Worm (Caenorhabditis elegans): ENCODE measurements around the gene nhr-180.

Gene nhr-180

DNA sequence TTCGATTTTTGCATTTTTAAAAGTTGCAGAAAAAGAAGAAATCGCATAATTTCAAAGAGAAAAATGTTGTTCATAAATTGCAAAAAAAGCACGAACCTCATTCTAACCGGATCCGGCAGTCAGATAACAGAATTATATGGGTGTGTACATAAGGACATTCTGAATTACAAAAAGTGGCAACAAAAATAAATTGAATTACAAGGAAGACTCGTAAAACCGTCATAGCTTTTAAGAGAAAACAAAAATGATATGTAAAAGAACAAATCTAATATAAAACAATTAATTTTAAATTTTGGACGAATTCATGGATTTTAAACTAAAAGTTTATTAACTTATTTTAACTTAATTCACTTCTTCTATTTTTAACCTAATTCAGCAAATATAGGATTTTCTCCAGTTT lies 7.1 kb downstream of the nhr-180 start, which contains the start of gene F31F4.17:
Gene F31F4.17 (minus strand): TSS at position 101 of the 400 bp plus-strand sequence.
- TF ChIP-seq ceh-82 (tag; optimal IDR thresholded peaks at IDR 0.05) (no peak), ceh-9 (tag; optimal IDR thresholded peaks at IDR 0.05) (no peak), skn-1 (tag; optimal IDR thresholded peaks at IDR 0.05) (no peak), ama-1 (optimal IDR thresholded peaks at IDR 0.05) (no peak), nfya-1 (tag; optimal IDR thresholded peaks at IDR 0.05; ENCODE audit: insufficient read depth) (no peak), egl-27 (tag; optimal IDR thresholded peaks at IDR 0.05) (no peak), mdl-1 (tag; optimal IDR thresholded peaks at IDR 0.05) (no peak), ztf-11 (tag; optimal IDR thresholded peaks at IDR 0.05) (no peak)

DNA sequence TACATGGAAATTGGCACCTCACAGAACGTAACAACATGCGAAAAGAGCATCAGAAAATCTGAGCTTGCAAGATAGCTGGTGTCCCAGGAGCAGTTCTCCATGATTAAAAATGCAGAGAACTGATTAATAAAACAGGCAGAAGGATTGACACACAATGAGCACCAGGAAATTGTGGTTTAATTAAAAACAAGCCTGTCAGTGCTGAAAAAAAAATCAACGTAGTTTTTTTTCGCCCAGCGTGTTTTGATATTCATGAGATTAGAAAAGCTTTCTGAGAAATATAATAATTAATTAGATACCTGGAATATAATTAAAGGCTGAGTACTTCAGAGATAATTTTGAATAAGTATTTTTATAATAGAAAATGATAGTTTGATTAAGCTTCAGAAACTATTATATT lies 9.6 kb downstream of the nhr-180 start, which contains the start of gene srh-246:
Gene srh-246 (minus strand): TSS at position 101 of the 400 bp plus-strand sequence.
- TF ChIP-seq ztf-11 (tag; optimal IDR thresholded peaks at IDR 0.05) (no peak), pqm-1 (tag; optimal IDR thresholded peaks at IDR 0.05) (no peak)

DNA sequence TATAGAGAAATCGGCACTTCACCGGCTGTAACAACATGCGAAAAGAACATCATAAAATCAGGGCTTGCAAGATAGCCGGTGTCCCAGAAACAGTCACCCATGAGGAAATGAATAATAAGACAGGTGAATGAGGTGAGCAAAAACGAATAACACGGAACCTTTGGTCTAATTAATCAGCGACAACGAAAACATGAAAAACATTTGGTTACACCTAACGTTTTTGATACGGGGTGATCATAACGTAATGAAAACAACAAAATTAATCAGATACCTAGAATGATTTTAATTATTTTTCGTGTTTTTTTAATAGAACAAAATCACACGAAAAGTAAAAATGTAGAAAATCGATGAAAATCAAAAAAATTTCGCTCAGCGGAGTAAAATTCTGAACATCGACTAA lies 11.5 kb downstream of the nhr-180 start, which contains the start of gene srh-245:
Gene srh-245 (minus strand): TSS at position 101 of the 400 bp plus-strand sequence.
- TF ChIP-seq sea-2 (GFP tag; optimal IDR thresholded peaks at IDR 0.05) (no peak), nfya-1 (tag; optimal IDR thresholded peaks at IDR 0.05; ENCODE audit: insufficient read depth) (no peak), elt-2 (tag; optimal IDR thresholded peaks at IDR 0.05) (no peak), nhr-67 (tag; optimal IDR thresholded peaks at IDR 0.05) (no peak)

DNA sequence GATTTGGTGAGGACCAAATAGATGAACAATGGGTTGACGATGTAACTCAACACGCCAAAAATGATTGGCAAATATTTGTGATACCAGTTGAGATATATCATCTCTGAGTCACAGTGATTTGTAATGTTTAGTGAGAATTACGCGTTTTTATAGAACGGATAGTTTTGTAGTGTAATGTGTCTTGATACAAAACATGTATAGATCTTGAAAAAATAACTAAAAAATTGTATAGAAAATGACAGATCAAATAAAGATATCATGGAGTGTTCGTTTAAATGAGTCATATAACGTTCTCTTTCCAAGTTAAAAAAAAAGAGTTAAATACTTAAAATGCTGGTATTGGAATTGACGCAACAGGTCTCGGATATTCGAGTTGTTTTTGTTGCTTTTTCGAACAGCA lies 12.9 kb downstream of the nhr-180 start, which contains the start of gene srj-6:
Gene srj-6 (minus strand): TSS at position 101 of the 400 bp plus-strand sequence.
- TF ChIP-seq egl-27 (tag; optimal IDR thresholded peaks at IDR 0.05): no peak
- no peak for TF ChIP-seq nhr-76 (tag; optimal IDR thresholded peaks at IDR 0.05)
- no peak for TF ChIP-seq tbx-2 (tag; optimal IDR thresholded peaks at IDR 0.05)
- no peak for TF ChIP-seq jun-1 (tag; optimal IDR thresholded peaks at IDR 0.05)

DNA sequence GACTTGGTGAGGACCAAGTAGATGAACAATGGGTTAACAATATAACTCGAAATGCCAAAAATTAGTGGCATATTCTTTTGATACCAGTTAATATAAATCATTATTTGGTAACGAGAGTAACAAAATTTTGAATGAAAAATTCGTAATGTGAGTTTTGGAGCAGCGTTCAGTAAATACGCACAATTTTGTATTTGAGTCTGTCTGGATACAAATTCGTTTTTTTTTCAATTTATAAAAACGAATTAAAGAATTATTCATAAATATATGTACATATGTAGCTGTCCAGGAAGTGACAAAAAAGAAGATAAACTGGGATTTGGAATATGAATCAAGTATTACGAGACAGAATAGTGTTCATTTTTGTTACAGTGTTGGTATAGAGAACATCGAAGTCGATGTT lies 14.4 kb downstream of the nhr-180 start, which contains the start of gene srj-5:
Gene srj-5 (minus strand): TSS at position 101 of the 400 bp plus-strand sequence.
- TF ChIP-seq nhr-237 (tag; optimal IDR thresholded peaks at IDR 0.05) (no peak), daf-12 (tag; optimal IDR thresholded peaks at IDR 0.05) (no peak), nfya-1 (tag; optimal IDR thresholded peaks at IDR 0.05; ENCODE audit: insufficient read depth) (no peak), egl-27 (tag; optimal IDR thresholded peaks at IDR 0.05) (no peak), jun-1 (tag; optimal IDR thresholded peaks at IDR 0.05) (no peak), ZK546.5 (tag; optimal IDR thresholded peaks at IDR 0.05) (no peak), egl-5 (tag; optimal IDR thresholded peaks at IDR 0.05) (no peak), skn-1 (tag; optimal IDR thresholded peaks at IDR 0.05) (no peak), eor-1 (tag; optimal IDR thresholded peaks at IDR 0.05) (no peak), unc-62 (GFP tag; optimal IDR thresholded peaks at IDR 0.05) (no peak), lsy-12 (tag; optimal IDR thresholded peaks at IDR 0.05) (no peak), elt-2 (tag; optimal IDR thresholded peaks at IDR 0.05) (no peak), ceh-28 (tag; optimal IDR thresholded peaks at IDR 0.05) (no peak), lin-15B (tag; optimal IDR thresholded peaks at IDR 0.05) (no peak), nhr-25 (tag; optimal IDR thresholded peaks at IDR 0.05) (no peak), R02D3.7 (tag; optimal IDR thresholded peaks at IDR 0.05) (no peak), pqm-1 (tag; optimal IDR thresholded peaks at IDR 0.05) (no peak), nhr-11 (tag; optimal IDR thresholded peaks at IDR 0.05) (no peak), elt-1 (tag; optimal IDR thresholded peaks at IDR 0.05) (no peak)

DNA sequence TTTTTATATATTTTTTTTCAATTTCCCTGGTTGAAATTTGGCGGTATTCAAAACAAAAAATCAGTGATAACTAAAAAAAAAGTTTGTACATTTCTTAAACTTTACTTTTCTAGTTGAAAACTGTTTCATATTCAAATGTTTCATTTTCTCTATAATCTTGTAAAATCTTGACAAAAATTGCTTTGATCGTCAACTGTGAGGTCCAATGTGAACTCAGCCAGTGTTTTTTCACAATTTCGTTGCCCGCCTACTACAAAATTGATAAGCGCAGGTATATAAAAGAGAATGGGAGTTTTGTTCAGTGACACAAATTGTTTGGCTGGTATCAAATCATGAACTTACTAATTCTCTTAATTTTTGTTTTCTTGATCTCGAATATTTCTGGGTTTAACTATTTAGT lies 20.4 kb downstream of the nhr-180 start, which contains the start of gene ugt-42:
Gene ugt-42 (plus strand): TSS at position 301 of the 400 bp plus-strand sequence.
- TF ChIP-seq ama-1 (optimal IDR thresholded peaks at IDR 0.05): no peak
- TF ChIP-seq jun-1 (tag; optimal IDR thresholded peaks at IDR 0.05): no peak
- TF ChIP-seq mdl-1 (tag; optimal IDR thresholded peaks at IDR 0.05): no peak
- no peak for TF ChIP-seq ztf-11 (tag; optimal IDR thresholded peaks at IDR 0.05)
- no peak for TF ChIP-seq ztf-4 (tag; optimal IDR thresholded peaks at IDR 0.05)
- TF ChIP-seq hmg-11 (tag; optimal IDR thresholded peaks at IDR 0.05): no peak
- TF ChIP-seq nhr-76 (tag; optimal IDR thresholded peaks at IDR 0.05): no peak
- no peak for TF ChIP-seq nhr-23 (tag; optimal IDR thresholded peaks at IDR 0.05)
- TF ChIP-seq R02D3.7 (tag; optimal IDR thresholded peaks at IDR 0.05): no peak
